Worm (Caenorhabditis elegans) whole organism, L2 larva: Measurements from ENCODE around the gene phat-8.
A peak's percentile ranks its signal among the peaks of the same experiment; 100 is the strongest.

ENCODE experiments used
- C34F6.9 ChIP-seq: fragments of 150-350 bp; optimal IDR thresholded peaks from 2 replicates; lab custom pipeline; 2014; ENCODE audit warnings: missing biosample characterization, missing genetic modification characterization
- F13H6.1 ChIP-seq: sonication (generic microtip); optimal IDR thresholded peaks from 2 replicates; lab custom pipeline; 2016; ENCODE audit warnings: missing genetic modification characterization, missing compliant biosample characterization
- R02D3.7 ChIP-seq: fragments of 150-350 bp; optimal IDR thresholded peaks from 2 replicates; lab custom pipeline; 2014; ENCODE audit warnings: missing biosample characterization, missing genetic modification characterization
- Y55F3AM.14 ChIP-seq: fragments of 200-800 bp; sonication (Bioruptor generic); optimal IDR thresholded peaks from 2 replicates; lab custom pipeline; 2018; ENCODE audit warnings: mild to moderate bottlenecking, missing genetic modification characterization, missing compliant biosample characterization
- ZK546.5 ChIP-seq: sonication (generic microtip); optimal IDR thresholded peaks from 2 replicates; lab custom pipeline; 2017; ENCODE audit warnings: missing biosample characterization, missing genetic modification characterization
- alr-1 ChIP-seq: fragments of 150-350 bp; optimal IDR thresholded peaks from 2 replicates; lab custom pipeline; 2014; ENCODE audit warnings: missing biosample characterization, missing genetic modification characterization
- aly-2 ChIP-seq: fragments of 150-350 bp; optimal IDR thresholded peaks from 2 replicates; lab custom pipeline; 2014; ENCODE audit warnings: missing biosample characterization, missing genetic modification characterization
- ama-1 ChIP-seq: fragments of 150-350 bp; optimal IDR thresholded peaks from 2 replicates; lab custom pipeline; 2018; ENCODE audit warnings: inconsistent platforms
- blmp-1 ChIP-seq: sonication (generic microtip); optimal IDR thresholded peaks from 2 replicates; lab custom pipeline; 2017; ENCODE audit warnings: missing genetic modification characterization, mild to moderate bottlenecking, missing compliant biosample characterization, antibody characterized with exemption, moderate library complexity; ENCODE audit not compliant: insufficient read depth
- ceh-16 ChIP-seq: fragments of 150-350 bp; optimal IDR thresholded peaks from 2 replicates; lab custom pipeline; 2014; ENCODE audit warnings: missing biosample characterization, missing genetic modification characterization
- ceh-82 ChIP-seq: fragments of 150-350 bp; optimal IDR thresholded peaks from 2 replicates; lab custom pipeline; 2014; ENCODE audit warnings: missing biosample characterization, missing genetic modification characterization
- crh-2 ChIP-seq: sonication (generic microtip); optimal IDR thresholded peaks from 2 replicates; lab custom pipeline; 2017; ENCODE audit warnings: missing biosample characterization, missing genetic modification characterization
- dmd-4 ChIP-seq: sonication (generic microtip); optimal IDR thresholded peaks from 2 replicates; lab custom pipeline; 2017; ENCODE audit warnings: missing biosample characterization, missing genetic modification characterization
- egl-27 ChIP-seq: sonication (generic microtip); optimal IDR thresholded peaks from 3 replicates; lab custom pipeline; 2017; ENCODE audit warnings: missing biosample characterization, missing genetic modification reagents, missing genetic modification characterization
- elt-1 ChIP-seq: fragments of 150-350 bp; optimal IDR thresholded peaks from 2 replicates; lab custom pipeline; 2014; ENCODE audit warnings: missing biosample characterization, missing genetic modification characterization
- elt-3 ChIP-seq: sonication (generic microtip); optimal IDR thresholded peaks from 2 replicates; lab custom pipeline; 2017; ENCODE audit warnings: missing biosample characterization, missing genetic modification characterization
- fos-1 ChIP-seq: fragments of 150-350 bp; optimal IDR thresholded peaks from 2 replicates; lab custom pipeline; 2014; ENCODE audit warnings: missing biosample characterization, missing genetic modification characterization
- gmeb-1 ChIP-seq: fragments of 150-350 bp; optimal IDR thresholded peaks from 2 replicates; lab custom pipeline; 2014; ENCODE audit warnings: missing biosample characterization, missing genetic modification characterization
- lin-11 ChIP-seq: fragments of 150-350 bp; sonication (generic microtip); optimal IDR thresholded peaks from 2 replicates; lab custom pipeline; 2014; ENCODE audit warnings: missing biosample characterization, missing genetic modification characterization, inconsistent platforms, mixed read lengths
- lin-13 ChIP-seq: fragments of 150-350 bp; optimal IDR thresholded peaks from 2 replicates; lab custom pipeline; 2014; ENCODE audit warnings: missing biosample characterization, missing genetic modification reagents, missing genetic modification characterization
- lin-39 ChIP-seq: fragments of 150-350 bp; optimal IDR thresholded peaks from 2 replicates; lab custom pipeline; 2014; ENCODE audit warnings: missing biosample characterization, missing genetic modification reagents, missing genetic modification characterization
- lsy-2 ChIP-seq, 2 experiments: fragments of 150-350 bp in 1 of 2; sonication (generic microtip) in 1 of 2; optimal IDR thresholded peaks; 2 replicates each; lab custom pipeline; 2014 to 2017; ENCODE audit warnings: missing biosample characterization in 2 of 2, missing genetic modification characterization in 2 of 2
- mab-5 ChIP-seq: fragments of 150-350 bp; optimal IDR thresholded peaks from 2 replicates; lab custom pipeline; 2014; ENCODE audit warnings: missing biosample characterization, missing genetic modification characterization
- mbf-1 ChIP-seq: sonication (generic microtip); optimal IDR thresholded peaks from 2 replicates; lab custom pipeline; 2017; ENCODE audit warnings: missing biosample characterization, missing genetic modification characterization
- mdl-1 ChIP-seq, 2 experiments: fragments of 150-350 bp in 1 of 2; sonication (generic microtip) in 1 of 2; optimal IDR thresholded peaks; 2 replicates each; lab custom pipeline; 2017; ENCODE audit warnings: missing biosample characterization in 2 of 2, missing genetic modification characterization in 2 of 2
- nhr-10 ChIP-seq: sonication (generic microtip); optimal IDR thresholded peaks from 2 replicates; lab custom pipeline; 2017; ENCODE audit warnings: missing biosample characterization, missing genetic modification characterization
- nhr-11 ChIP-seq: fragments of 150-350 bp; optimal IDR thresholded peaks from 2 replicates; lab custom pipeline; 2014; ENCODE audit warnings: missing biosample characterization, missing genetic modification characterization
- nhr-12 ChIP-seq: fragments of 150-350 bp; optimal IDR thresholded peaks from 2 replicates; lab custom pipeline; 2014; ENCODE audit warnings: missing biosample characterization, missing genetic modification characterization
- nhr-129 ChIP-seq: fragments of 150-350 bp; optimal IDR thresholded peaks from 2 replicates; lab custom pipeline; 2014; ENCODE audit warnings: missing biosample characterization, missing genetic modification characterization
- nhr-21 ChIP-seq: fragments of 150-350 bp; optimal IDR thresholded peaks from 2 replicates; lab custom pipeline; 2014; ENCODE audit warnings: missing biosample characterization, missing genetic modification characterization
- nhr-23 ChIP-seq: fragments of 150-350 bp; optimal IDR thresholded peaks from 2 replicates; lab custom pipeline; 2014; ENCODE audit warnings: missing biosample characterization, missing genetic modification reagents, missing genetic modification characterization
- nhr-237 ChIP-seq: fragments of 150-350 bp; optimal IDR thresholded peaks from 2 replicates; lab custom pipeline; 2014; ENCODE audit warnings: missing biosample characterization, missing genetic modification characterization
- nhr-25 ChIP-seq: fragments of 150-350 bp; sonication (generic microtip); optimal IDR thresholded peaks from 3 replicates; lab custom pipeline; 2014; ENCODE audit warnings: missing biosample characterization, missing genetic modification characterization
- nhr-6 ChIP-seq: fragments of 150-350 bp; optimal IDR thresholded peaks from 2 replicates; lab custom pipeline; 2014; ENCODE audit warnings: missing biosample characterization, missing genetic modification characterization
- nhr-77 ChIP-seq: fragments of 150-350 bp; optimal IDR thresholded peaks from 2 replicates; lab custom pipeline; 2014; ENCODE audit warnings: missing biosample characterization, missing genetic modification characterization
- peb-1 ChIP-seq: fragments of 150-350 bp; optimal IDR thresholded peaks from 2 replicates; lab custom pipeline; 2014; ENCODE audit warnings: missing biosample characterization, missing genetic modification characterization
- sem-4 ChIP-seq: fragments of 150-350 bp; optimal IDR thresholded peaks from 2 replicates; lab custom pipeline; 2014; ENCODE audit warnings: missing biosample characterization, missing genetic modification reagents, missing genetic modification characterization
- skn-1 ChIP-seq: sonication (generic microtip); optimal IDR thresholded peaks from 2 replicates; lab custom pipeline; 2017; ENCODE audit warnings: missing biosample characterization, missing genetic modification characterization
- sma-3 ChIP-seq: sonication (generic microtip); optimal IDR thresholded peaks from 2 replicates; lab custom pipeline; 2016; ENCODE audit warnings: missing genetic modification reagents, missing genetic modification characterization, missing compliant biosample characterization
- sma-9 ChIP-seq, 2 experiments: fragments of 150-350 bp in 1 of 2; sonication (generic microtip) in 1 of 2; optimal IDR thresholded peaks; 2 replicates each; lab custom pipeline; 2014 to 2016; ENCODE audit warnings: missing genetic modification characterization in 2 of 2, mild to moderate bottlenecking in 1 of 2, missing biosample characterization in 1 of 2, missing compliant biosample characterization in 1 of 2, missing genetic modification reagents in 1 of 2, moderate library complexity in 1 of 2
- snpc-4 ChIP-seq: fragments of 150-350 bp; optimal IDR thresholded peaks from 2 replicates; lab custom pipeline; 2014; ENCODE audit warnings: missing biosample characterization, missing genetic modification characterization
- unc-39 ChIP-seq: fragments of 150-350 bp; optimal IDR thresholded peaks from 2 replicates; lab custom pipeline; 2014; ENCODE audit warnings: missing biosample characterization, missing genetic modification characterization
- unc-55 ChIP-seq: fragments of 150-350 bp; sonication (generic microtip); optimal IDR thresholded peaks from 3 replicates; lab custom pipeline; 2014; ENCODE audit warnings: missing biosample characterization, missing genetic modification reagents, missing genetic modification characterization
- unc-62 ChIP-seq: fragments of 150-350 bp; optimal IDR thresholded peaks from 2 replicates; lab custom pipeline; 2014; ENCODE audit warnings: missing biosample characterization, missing genetic modification reagents, missing genetic modification characterization
- zag-1 ChIP-seq: fragments of 150-350 bp; optimal IDR thresholded peaks from 2 replicates; lab custom pipeline; 2014; ENCODE audit warnings: missing biosample characterization, missing genetic modification characterization
- ztf-1 ChIP-seq: fragments of 200-800 bp; sonication (Bioruptor generic); conservative IDR thresholded peaks from 2 replicates; pipeline ENCODE4 v1.3.6; 2022; ENCODE audit warnings: missing genetic modification characterization, missing compliant biosample characterization
- ztf-11 ChIP-seq: sonication (generic microtip); optimal IDR thresholded peaks from 2 replicates; lab custom pipeline; 2017; ENCODE audit warnings: missing biosample characterization, missing genetic modification characterization
- ztf-4 ChIP-seq: fragments of 150-350 bp; optimal IDR thresholded peaks from 2 replicates; lab custom pipeline; 2014; ENCODE audit warnings: missing biosample characterization, missing genetic modification characterization

phat-8 gene

DNA sequence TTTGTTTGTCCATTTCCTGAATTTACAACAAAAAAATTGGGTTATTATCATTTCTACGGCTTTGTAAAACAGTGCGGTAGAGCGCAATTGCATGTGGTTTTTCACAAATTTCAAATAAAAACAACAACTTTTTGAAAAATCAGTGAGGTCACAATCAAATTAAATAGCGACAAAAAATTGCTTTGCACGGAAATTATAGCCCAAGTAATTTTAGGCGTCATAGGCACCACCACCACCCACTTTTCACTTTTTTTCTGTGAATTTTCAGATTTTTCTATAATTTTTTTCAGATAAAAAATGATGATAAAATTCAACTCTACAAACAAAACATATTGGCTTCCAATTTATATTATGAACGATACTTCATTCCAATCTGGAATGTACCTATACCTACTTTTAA, 14.3 kb upstream of the phat-8 start, which contains the start of gene sre-38:
sre-38 (plus strand) TSS at position 301 of the 400 bp plus-strand sequence.
- TF ChIP-seq nhr-77 (tag; lab: Kevin White, UChicago) (no peak), lin-39 (tag; lab: Kevin White, UChicago) (no peak), blmp-1 (no peak), nhr-10 (no peak), ama-1 (lab: Kevin White, UChicago) (no peak), gmeb-1 (tag; lab: Kevin White, UChicago) (no peak)
- TF ChIP-seq, all 48 proteins: peak for 0

DNA sequence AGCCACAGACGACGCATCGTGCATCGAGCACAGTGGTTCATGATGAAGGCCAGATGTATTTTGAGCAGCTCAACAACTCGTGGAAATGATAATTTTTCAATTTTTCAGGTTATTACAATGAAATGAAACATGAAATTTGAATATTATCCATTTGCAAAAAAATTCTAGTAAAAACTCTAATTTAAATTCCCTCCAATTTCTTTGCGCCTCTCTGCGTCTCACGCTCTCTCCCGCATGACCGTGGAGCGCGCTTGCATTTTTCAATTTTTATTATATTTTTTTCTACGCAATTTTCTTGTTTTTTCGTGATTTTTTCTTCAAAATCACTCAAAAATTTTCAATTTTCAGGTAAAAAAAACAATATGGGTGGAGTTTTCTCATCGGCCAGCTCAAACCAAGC, 12.2 kb upstream of the phat-8 start, which contains the start of gene tag-281:
tag-281 (plus strand) TSS at position 340 of the 400 bp plus-strand sequence.
- TF ChIP-seq blmp-1 (no peak), ama-1 (lab: Kevin White, UChicago) (no peak), alr-1 (no peak), ceh-16 (tag; lab: Kevin White, UChicago) (no peak), ztf-11 (tag; lab: Kevin White, UChicago) (no peak), elt-1 (tag; lab: Kevin White, UChicago) (no peak), nhr-129 (tag; lab: Kevin White, UChicago) (peak; percentile 40), lin-13 (peak; percentile 85), crh-2 (peak; percentile 82), sem-4 (tag; lab: Kevin White, UChicago) (peak; percentile 58), nhr-237 (tag; lab: Kevin White, UChicago) (peak; percentile 49), nhr-10 (peak; percentile 41), mdl-1 (tag; optimal IDR thresholded peaks at IDR 0.05; lab: Kevin White, UChicago) (peak in 1 of 2 experiments; percentile 14), egl-27 (tag; lab: Kevin White, UChicago) (peak; percentile 71), lsy-2 (tag; optimal IDR thresholded peaks at IDR 0.05; lab: Kevin White, UChicago) (peak; percentile 86 to 92), peb-1 (tag; lab: Kevin White, UChicago) (no peak), ZK546.5 (tag; lab: Kevin White, UChicago) (peak; percentile 47), zag-1 (tag; lab: Kevin White, UChicago) (peak; percentile 7), skn-1 (tag; lab: Kevin White, UChicago) (no peak), R02D3.7 (peak; percentile 49), lin-11 (tag; lab: Kevin White, UChicago) (peak; percentile 66), nhr-21 (tag; lab: Kevin White, UChicago) (peak; percentile 72), nhr-12 (tag; lab: Kevin White, UChicago) (no peak), ztf-1 (GFP tag; lab: Robert Waterston, UW) (no peak), unc-55 (GFP tag; lab: Kevin White, UChicago) (peak; percentile 93), elt-3 (no peak), sma-9 (GFP tag; optimal IDR thresholded peaks at IDR 0.05; lab: Kevin White, UChicago) (peak; percentile 86), sma-9 (tag; optimal IDR thresholded peaks at IDR 0.05; lab: Kevin White, UChicago) (no peak), F13H6.1 (tag; lab: Kevin White, UChicago) (peak; percentile 74), mbf-1 (no peak), nhr-6 (tag; lab: Kevin White, UChicago) (peak; percentile 13), C34F6.9 (peak; percentile 85), nhr-11 (tag; lab: Kevin White, UChicago) (no peak), gmeb-1 (tag; lab: Kevin White, UChicago) (peak; percentile 99), fos-1 (tag; lab: Kevin White, UChicago) (no peak), lin-39 (tag; lab: Kevin White, UChicago) (no peak), mab-5 (tag; lab: Kevin White, UChicago) (peak; percentile 68), unc-62 (GFP tag; lab: Kevin White, UChicago) (no peak), nhr-25 (tag; lab: Kevin White, UChicago) (peak; percentile 81), sma-3 (GFP tag; lab: Kevin White, UChicago) (peak; percentile 82), dmd-4 (tag; lab: Kevin White, UChicago) (no peak), Y55F3AM.14 (GFP tag; lab: Kevin White, UChicago) (no peak), ztf-4 (tag; lab: Kevin White, UChicago) (peak; percentile 36), unc-39 (tag; lab: Kevin White, UChicago) (no peak), aly-2 (tag; lab: Kevin White, UChicago) (no peak), ceh-82 (no peak), nhr-77 (tag; lab: Kevin White, UChicago) (no peak), nhr-23 (tag; lab: Kevin White, UChicago) (no peak), snpc-4 (tag; lab: Kevin White, UChicago) (peak; percentile 85)
